Worm (Caenorhabditis elegans): ENCODE data around the gene cct-7.

DNA sequence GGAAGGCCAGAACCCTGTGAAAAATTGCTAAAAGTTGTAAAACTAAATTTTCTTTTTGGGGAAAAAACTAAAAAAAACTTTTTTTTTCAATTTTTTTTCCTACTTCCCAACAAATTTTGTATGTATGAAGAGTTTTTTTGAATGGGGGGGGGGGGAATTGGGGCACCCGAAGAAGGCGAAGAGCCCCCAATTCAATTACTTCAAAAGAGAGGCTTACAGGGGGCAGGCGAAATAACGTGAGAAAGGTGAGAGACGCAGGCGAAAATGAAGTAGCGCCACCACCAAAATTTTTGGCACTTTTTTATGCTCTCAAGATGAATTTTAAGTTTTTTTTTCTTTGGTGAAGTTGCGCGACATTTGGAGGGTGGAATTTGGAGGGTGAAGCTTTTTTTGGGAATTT is 9.1 kb upstream of the cct-7 start:
- TF ChIP-seq saeg-2 (GFP tag; IDR thresholded peaks at IDR 0.05) (no peak), daf-8 (GFP tag; IDR thresholded peaks at IDR 0.05) (no peak), pha-4 (GFP tag; IDR thresholded peaks at IDR 0.05) (no peak), pha-4 (tag; optimal IDR thresholded peaks at IDR 0.05) (no peak), ZK546.5 (tag; optimal IDR thresholded peaks at IDR 0.05) (no peak)
